Fruit fly (Drosophila melanogaster): ENCODE results near the gene Sema1a.

Gene Sema1a

dm6 chr2L:8552472-8552871 lies 10.5 kb downstream of the Sema1a start (continued):
- peak; percentile 30 for TF ChIP-seq ind (GFP tag; optimal IDR thresholded peaks at IDR 0.05)
- TF ChIP-seq cad (GFP tag; optimal IDR thresholded peaks at IDR 0.05): no peak
- TF ChIP-seq Side (GFP tag; optimal IDR thresholded peaks at IDR 0.05): no peak
- no peak for TF ChIP-seq trh (GFP tag; optimal IDR thresholded peaks at IDR 0.05)
- TF ChIP-seq pum (GFP tag; optimal IDR thresholded peaks at IDR 0.05): no peak
- no peak for TF ChIP-seq CG7271 (tag; optimal IDR thresholded peaks at IDR 0.05)
- TF ChIP-seq Poxn (GFP tag; IDR thresholded peaks at IDR 0.05): no peak
- TF ChIP-seq Myb (GFP tag; optimal IDR thresholded peaks at IDR 0.05): no peak
- TF ChIP-seq CG32767 (GFP tag; IDR thresholded peaks at IDR 0.05): no peak
- no peak for TF ChIP-seq z (GFP tag; IDR thresholded peaks at IDR 0.05)
- TF ChIP-seq CG17385 (GFP tag; optimal IDR thresholded peaks at IDR 0.05): no peak
- TF ChIP-seq NC2α (GFP tag; optimal IDR thresholded peaks at IDR 0.05): no peak
- no peak for TF ChIP-seq CG14441 (GFP tag; IDR thresholded peaks at IDR 0.05)
- peak; percentile 37 for TF ChIP-seq CG12219 (GFP tag; optimal IDR thresholded peaks at IDR 0.05)
- no peak for TF ChIP-seq amos (GFP tag; IDR thresholded peaks at IDR 0.05; ENCODE audit: partially characterized antibody)
- no peak for TF ChIP-seq CG2875 (GFP tag; optimal IDR thresholded peaks at IDR 0.05)
- TF ChIP-seq C15 (GFP tag; IDR thresholded peaks at IDR 0.05): no peak
- TF ChIP-seq tup (GFP tag; optimal IDR thresholded peaks at IDR 0.05): no peak
- TF ChIP-seq Optix (GFP tag; IDR thresholded peaks at IDR 0.05): no peak
- no peak for TF ChIP-seq CG4282 (GFP tag; optimal IDR thresholded peaks at IDR 0.05)
- TF ChIP-seq bowl (GFP tag; IDR thresholded peaks at IDR 0.05): no peak
- TF ChIP-seq CG16863 (GFP tag; optimal IDR thresholded peaks at IDR 0.05): no peak
- no peak for TF ChIP-seq CG4617 (GFP tag; optimal IDR thresholded peaks at IDR 0.05; ENCODE audit: borderline replicate concordance)
- TF ChIP-seq Sin3A (optimal IDR thresholded peaks at IDR 0.05): no peak
- no peak for TF ChIP-seq da (GFP tag; optimal IDR thresholded peaks at IDR 0.05)
- no peak for TF ChIP-seq inv (GFP tag; IDR thresholded peaks at IDR 0.05; ENCODE audit: partially characterized antibody)
- TF ChIP-seq Deaf1 (tag; optimal IDR thresholded peaks at IDR 0.05): no peak
- no peak for TF ChIP-seq lilli (GFP tag; optimal IDR thresholded peaks at IDR 0.05)
- TF ChIP-seq chm (GFP tag; IDR thresholded peaks at IDR 0.05): no peak
- no peak for TF ChIP-seq br (optimal IDR thresholded peaks at IDR 0.05)
- TF ChIP-seq ken (GFP tag; IDR thresholded peaks at IDR 0.05): no peak
- peak; percentile 62 for TF ChIP-seq CG2712 (tag; optimal IDR thresholded peaks at IDR 0.05)
- no peak for TF ChIP-seq sna (GFP tag; IDR thresholded peaks at IDR 0.05; ENCODE audit: partially characterized antibody)
- no peak for TF ChIP-seq bbx (GFP tag; IDR thresholded peaks at IDR 0.05; ENCODE audit: partially characterized antibody)
- TF ChIP-seq tna (GFP tag; IDR thresholded peaks at IDR 0.05; ENCODE audit: partially characterized antibody): no peak
- TF ChIP-seq Scr (GFP tag; IDR thresholded peaks at IDR 0.05; ENCODE audit: partially characterized antibody): no peak
- no peak for TF ChIP-seq ssp (GFP tag; IDR thresholded peaks at IDR 0.05)
- TF ChIP-seq ab (GFP tag; optimal IDR thresholded peaks at IDR 0.05): no peak
- no peak for TF ChIP-seq MTF-1 (GFP tag; optimal IDR thresholded peaks at IDR 0.05; ENCODE audit: borderline replicate concordance)
- no peak for TF ChIP-seq CG4404 (GFP tag; IDR thresholded peaks at IDR 0.05)
- no peak for TF ChIP-seq vfl (GFP tag; optimal IDR thresholded peaks at IDR 0.05)
- TF ChIP-seq row (GFP tag; IDR thresholded peaks at IDR 0.05): peak; percentile 47; the same call in 2 of the 3 replicates
- TF ChIP-seq cwo (GFP tag; optimal IDR thresholded peaks at IDR 0.05): no peak
- TF ChIP-seq Dbx (GFP tag; IDR thresholded peaks at IDR 0.05): no peak
- no peak for TF ChIP-seq CG12299 (tag; optimal IDR thresholded peaks at IDR 0.05)
- TF ChIP-seq hbn (GFP tag; IDR thresholded peaks at IDR 0.05; ENCODE audit: partially characterized antibody): no peak
- TF ChIP-seq CG6683 (GFP tag; optimal IDR thresholded peaks at IDR 0.05): no peak
- no peak for TF ChIP-seq seq (GFP tag; IDR thresholded peaks at IDR 0.05)
- no peak for TF ChIP-seq HHEX (GFP tag; optimal IDR thresholded peaks at IDR 0.05)
- TF ChIP-seq vvl (GFP tag; IDR thresholded peaks at IDR 0.05): no peak; the same call in 1 of the 2 replicates
- TF ChIP-seq gsb-n (tag; optimal IDR thresholded peaks at IDR 0.05): peak; percentile 45
- no peak for TF ChIP-seq Trl (optimal IDR thresholded peaks at IDR 0.05)
- no peak for TF ChIP-seq Trl (GFP tag; optimal IDR thresholded peaks at IDR 0.05)

All from whole organism, embryonic.